Fruit fly (Drosophila melanogaster) whole organism, adult: ENCODE measurements around the gene aln.

Experiments used
- CG11617 ChIP-seq: fragments of 200-800 bp; sonication (Bioruptor generic); optimal IDR thresholded peaks from 2 replicates; lab custom pipeline; 2017; ENCODE audit warnings: mild to moderate bottlenecking, missing biosample characterization, missing genetic modification reagents, missing genetic modification characterization
- CG12768 ChIP-seq: fragments of 200-800 bp; sonication (Bioruptor generic); optimal IDR thresholded peaks from 2 replicates; lab custom pipeline; 2017; ENCODE audit warnings: missing biosample characterization, missing genetic modification characterization, mild to moderate bottlenecking, moderate library complexity, missing genetic modification reagents
- CG14711 ChIP-seq: fragments of 200-800 bp; sonication (Bioruptor generic); optimal IDR thresholded peaks from 2 replicates; lab custom pipeline; 2018; ENCODE audit warnings: missing biosample characterization, mild to moderate bottlenecking, missing genetic modification characterization, moderate library complexity
- CG1620 ChIP-seq: fragments of 200-800 bp; sonication (Bioruptor generic); optimal IDR thresholded peaks from 2 replicates; lab custom pipeline; 2016; ENCODE audit warnings: missing biosample characterization, missing genetic modification characterization
- CG33017 ChIP-seq: fragments of 200-800 bp; sonication (Bioruptor generic); optimal IDR thresholded peaks from 2 replicates; lab custom pipeline; 2018; ENCODE audit warnings: missing biosample characterization, mild to moderate bottlenecking, missing genetic modification characterization, moderate library complexity
- CG5204 ChIP-seq: fragments of 200-800 bp; sonication (Bioruptor generic); optimal IDR thresholded peaks from 2 replicates; lab custom pipeline; 2016; ENCODE audit warnings: missing biosample characterization, missing genetic modification characterization
- CG7045 ChIP-seq: fragments of 200-800 bp; sonication (Bioruptor generic); optimal IDR thresholded peaks from 2 replicates; lab custom pipeline; 2017; ENCODE audit warnings: missing biosample characterization, mild to moderate bottlenecking, missing genetic modification characterization
- CG7101 ChIP-seq: fragments of 200-800 bp; sonication (Bioruptor generic); optimal IDR thresholded peaks from 2 replicates; lab custom pipeline; 2018; ENCODE audit warnings: missing biosample characterization, mild to moderate bottlenecking, missing genetic modification characterization, moderate library complexity
- Clk ChIP-seq: fragments of 200-800 bp; sonication (Bioruptor generic); optimal IDR thresholded peaks from 2 replicates; lab custom pipeline; 2017; ENCODE audit warnings: missing biosample characterization, missing genetic modification characterization
- Crg-1 ChIP-seq: fragments of 200-800 bp; sonication (Bioruptor generic); optimal IDR thresholded peaks from 2 replicates; lab custom pipeline; 2016; ENCODE audit warnings: missing biosample characterization, missing genetic modification characterization
- Hr96 ChIP-seq: fragments of 200-800 bp; sonication (Bioruptor generic); optimal IDR thresholded peaks from 2 replicates; lab custom pipeline; 2016; ENCODE audit warnings: missing biosample characterization, missing genetic modification characterization
- Mnt ChIP-seq: fragments of 200-800 bp; sonication (Bioruptor generic); optimal IDR thresholded peaks from 2 replicates; lab custom pipeline; 2016; ENCODE audit warnings: missing biosample characterization, mild to moderate bottlenecking, missing genetic modification characterization
- bab1 ChIP-seq: fragments of 200-800 bp; sonication (Bioruptor generic); optimal IDR thresholded peaks from 3 replicates; lab custom pipeline; 2019; ENCODE audit warnings: missing biosample characterization, mild to moderate bottlenecking, missing genetic modification characterization, moderate library complexity
- cic ChIP-seq: fragments of 200-800 bp; sonication (Bioruptor generic); optimal IDR thresholded peaks from 2 replicates; lab custom pipeline; 2017; ENCODE audit warnings: missing biosample characterization, mild to moderate bottlenecking, missing genetic modification characterization, moderate library complexity
- cnc ChIP-seq, 2 experiments: fragments of >200 bp; optimal IDR thresholded peaks; 2 replicates each; lab custom pipeline; 2017
- kay ChIP-seq: fragments of 200-800 bp; sonication (Bioruptor generic); peaks from one replicate; lab custom pipeline; 2016; ENCODE audit warnings: missing biosample characterization, missing genetic modification characterization, borderline replicate concordance
- ovo ChIP-seq: fragments of 200-800 bp; sonication (Bioruptor generic); optimal IDR thresholded peaks from 2 replicates; lab custom pipeline; 2016; ENCODE audit warnings: missing biosample characterization, missing genetic modification characterization
- pad ChIP-seq: fragments of 200-800 bp; sonication (Bioruptor generic); optimal IDR thresholded peaks from 3 replicates; lab custom pipeline; 2017; ENCODE audit warnings: missing biosample characterization, missing genetic modification characterization, mild to moderate bottlenecking, moderate library complexity, missing genetic modification reagents
- tj ChIP-seq: fragments of 200-800 bp; sonication (Bioruptor generic); optimal IDR thresholded peaks from 3 replicates; lab custom pipeline; 2017; ENCODE audit warnings: missing biosample characterization, mild to moderate bottlenecking, missing genetic modification characterization, moderate library complexity
- toe ChIP-seq: fragments of 200-800 bp; sonication (Bioruptor generic); optimal IDR thresholded peaks from 2 replicates; lab custom pipeline; 2016; ENCODE audit warnings: missing biosample characterization, missing genetic modification characterization

Gene aln

DNA sequence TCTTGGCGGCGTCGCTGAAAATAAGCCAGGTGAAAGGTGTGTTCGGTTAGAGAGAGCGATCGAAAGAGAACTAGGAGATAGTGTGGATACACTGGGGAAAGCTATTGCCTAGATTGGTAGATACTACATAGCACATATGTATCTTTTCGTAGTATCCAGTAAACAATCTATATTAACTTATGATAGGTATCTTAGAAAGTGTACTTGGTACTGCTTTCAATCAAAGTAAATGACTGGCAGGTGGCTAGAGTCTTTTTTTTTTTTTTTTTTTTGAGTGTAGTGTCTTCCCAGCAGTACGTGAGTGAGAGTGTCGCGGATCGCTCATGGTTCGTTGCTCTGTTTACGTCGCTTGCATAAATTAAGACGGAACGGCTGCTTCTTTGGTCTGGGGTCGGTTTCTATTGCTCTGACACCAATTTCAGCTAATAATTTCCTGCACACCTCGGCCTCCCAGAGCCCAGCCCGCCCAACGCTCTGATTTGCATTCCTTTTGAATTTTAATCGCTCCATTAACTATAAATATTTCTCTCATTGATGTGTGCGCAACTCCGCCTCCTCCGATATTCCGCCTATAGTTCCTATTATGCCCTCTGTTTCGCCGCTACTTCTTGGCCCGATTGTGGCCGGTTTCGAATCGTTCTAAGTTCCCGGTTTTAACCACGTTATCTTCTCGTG lies 36.0 kb downstream of the aln start:
- TF ChIP-seq CG14711 (tag; lab: Kevin White, UChicago) (peak; percentile 17), cic (GFP tag; lab: Kevin White, UChicago) (no peak), CG7101 (tag; lab: Kevin White, UChicago) (peak; percentile 18)

- TF ChIP-seq pad (GFP tag; lab: Kevin White, UChicago), result peak; percentile 1
- no peak for TF ChIP-seq toe (GFP tag; lab: Kevin White, UChicago)
- TF ChIP-seq CG7045 (GFP tag; lab: Kevin White, UChicago), result peak; percentile 0
- peak; percentile 70 for TF ChIP-seq cic (GFP tag; lab: Kevin White, UChicago)
- no peak for TF ChIP-seq ovo (GFP tag; lab: Kevin White, UChicago)
- TF ChIP-seq Mnt (GFP tag; lab: Kevin White, UChicago), result peak; percentile 8
- TF ChIP-seq Hr96 (GFP tag; lab: Kevin White, UChicago), result no peak
Measured at dm6 chr3L:1030908-1031545, 37.2 kb downstream of the aln start.

- no peak for TF ChIP-seq Crg-1 (GFP tag; lab: Kevin White, UChicago)
- TF ChIP-seq toe (GFP tag; lab: Kevin White, UChicago), result no peak
- no peak for TF ChIP-seq Hr96 (GFP tag; lab: Kevin White, UChicago)
- TF ChIP-seq CG12768, result no peak
- no peak for TF ChIP-seq cic (GFP tag; lab: Kevin White, UChicago)
- TF ChIP-seq cnc (optimal IDR thresholded peaks at IDR 0.05; lab: Kevin White, UChicago), result no peak
- no peak for TF ChIP-seq tj (GFP tag; lab: Kevin White, UChicago)
- TF ChIP-seq CG7101 (tag; lab: Kevin White, UChicago), result no peak
- no peak for TF ChIP-seq ovo (GFP tag; lab: Kevin White, UChicago)
- TF ChIP-seq CG1620, result no peak
- no peak for TF ChIP-seq CG5204 (GFP tag; lab: Kevin White, UChicago)
- TF ChIP-seq bab1 (GFP tag; lab: Kevin White, UChicago), result no peak
Measured at dm6 chr3L:1031716-1032115, 37.9 kb downstream of the aln start.

- TF ChIP-seq toe (GFP tag; lab: Kevin White, UChicago) (no peak), CG11617 (GFP tag; lab: Kevin White, UChicago) (peak; percentile 31), cic (GFP tag; lab: Kevin White, UChicago) (no peak), Mnt (GFP tag; lab: Kevin White, UChicago) (peak; percentile 3), ovo (GFP tag; lab: Kevin White, UChicago) (no peak), CG7101 (tag; lab: Kevin White, UChicago) (peak; percentile 64), Crg-1 (GFP tag; lab: Kevin White, UChicago) (no peak), CG5204 (GFP tag; lab: Kevin White, UChicago) (peak; percentile 51), CG14711 (tag; lab: Kevin White, UChicago) (peak; percentile 73), bab1 (GFP tag; lab: Kevin White, UChicago) (peak; percentile 93), kay (GFP tag; lab: Kevin White, UChicago) (no peak), pad (GFP tag; lab: Kevin White, UChicago) (peak; percentile 46), cnc (optimal IDR thresholded peaks at IDR 0.05; lab: Kevin White, UChicago) (no peak), tj (GFP tag; lab: Kevin White, UChicago) (peak; percentile 65), CG33017 (tag; lab: Kevin White, UChicago) (peak; percentile 51), Hr96 (GFP tag; lab: Kevin White, UChicago) (peak; percentile 49), CG1620 (peak; percentile 32), Clk (GFP tag; lab: Kevin White, UChicago) (no peak), CG12768 (peak; percentile 66), CG7045 (GFP tag; lab: Kevin White, UChicago) (peak; percentile 49)
Measured at dm6 chr3L:1032569-1032968, 38.8 kb downstream of the aln start.

DNA sequence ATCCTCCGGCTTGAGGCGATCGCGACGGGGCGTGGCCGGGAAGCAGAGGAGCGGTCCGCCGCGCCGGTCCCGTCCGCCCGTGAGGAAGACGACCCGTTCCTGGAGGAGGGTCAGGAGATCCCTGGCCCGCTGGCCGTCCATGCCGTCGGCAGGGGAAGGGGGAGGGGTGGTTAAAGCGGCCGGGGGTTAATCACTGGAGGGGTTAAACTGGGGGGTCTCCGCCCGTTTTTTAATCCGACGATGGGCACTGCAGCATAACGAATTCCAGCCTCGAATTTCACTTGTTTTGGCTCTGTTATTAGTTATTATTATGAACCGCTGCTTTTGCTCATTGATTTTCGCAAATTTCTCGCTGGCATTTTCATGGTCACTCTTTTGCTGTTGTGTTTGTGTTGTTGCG lies 39.9 kb downstream of the aln start:
- no peak for TF ChIP-seq toe (GFP tag; lab: Kevin White, UChicago)
- no peak for TF ChIP-seq pad (GFP tag; lab: Kevin White, UChicago)

dm6 chr3L:1034190-1034886 lies 40.6 kb downstream of the aln start, which contains the start of the genes CG9205 and trio:
Gene CG9205 (plus strand): TSS chr3L:1034697.
Gene trio (minus strand): TSS chr3L:1034875.
- TF ChIP-seq toe (GFP tag; lab: Kevin White, UChicago), result no peak
- no peak for TF ChIP-seq Clk (GFP tag; lab: Kevin White, UChicago)
- TF ChIP-seq Crg-1 (GFP tag; lab: Kevin White, UChicago), result no peak
- TF ChIP-seq Mnt (GFP tag; lab: Kevin White, UChicago), result no peak
- peak; percentile 10 for TF ChIP-seq tj (GFP tag; lab: Kevin White, UChicago)
